Fruit fly (Drosophila melanogaster): ENCODE data around the gene ppk8.

ppk8 gene

dm6 chrX:3557512-3557911, at the start of gene ppk8:
Gene ppk8 (plus strand): TSS chrX:3557812.
- TF ChIP-seq CG33017 (tag; optimal IDR thresholded peaks at IDR 0.05) (no peak), CG14711 (tag; optimal IDR thresholded peaks at IDR 0.05) (no peak), ovo (GFP tag; optimal IDR thresholded peaks at IDR 0.05) (no peak), tj (GFP tag; optimal IDR thresholded peaks at IDR 0.05) (no peak), CG7101 (tag; optimal IDR thresholded peaks at IDR 0.05) (no peak), CG11617 (GFP tag; optimal IDR thresholded peaks at IDR 0.05) (no peak), cic (GFP tag; optimal IDR thresholded peaks at IDR 0.05) (no peak)

- TF ChIP-seq CG14711 (tag; optimal IDR thresholded peaks at IDR 0.05) (no peak), CG5204 (GFP tag; optimal IDR thresholded peaks at IDR 0.05) (no peak), cnc (optimal IDR thresholded peaks at IDR 0.05) (no peak), CG7101 (tag; optimal IDR thresholded peaks at IDR 0.05) (no peak), toe (GFP tag; optimal IDR thresholded peaks at IDR 0.05) (no peak), CG33017 (tag; optimal IDR thresholded peaks at IDR 0.05) (no peak), CG1620 (GFP tag; optimal IDR thresholded peaks at IDR 0.05) (no peak), Crg-1 (GFP tag; optimal IDR thresholded peaks at IDR 0.05) (no peak), bab1 (GFP tag; optimal IDR thresholded peaks at IDR 0.05) (no peak), ovo (GFP tag; optimal IDR thresholded peaks at IDR 0.05) (no peak)
Observed at dm6 chrX:3514016-3514415, 43.6 kb upstream of the ppk8 start, which contains the start of gene CG13021. Gene CG13021 (plus strand): TSS chrX:3514316.

dm6 chrX:3530696-3531095, 26.9 kb upstream of the ppk8 start:
- TF ChIP-seq Crg-1 (GFP tag; optimal IDR thresholded peaks at IDR 0.05), result no peak
- peak; percentile 88 for TF ChIP-seq Mnt (GFP tag; optimal IDR thresholded peaks at IDR 0.05)
- TF ChIP-seq CG1620 (GFP tag; optimal IDR thresholded peaks at IDR 0.05), result no peak
- no peak for TF ChIP-seq Clk (GFP tag; optimal IDR thresholded peaks at IDR 0.05)
- TF ChIP-seq CG7045 (GFP tag; optimal IDR thresholded peaks at IDR 0.05), result no peak

DNA sequence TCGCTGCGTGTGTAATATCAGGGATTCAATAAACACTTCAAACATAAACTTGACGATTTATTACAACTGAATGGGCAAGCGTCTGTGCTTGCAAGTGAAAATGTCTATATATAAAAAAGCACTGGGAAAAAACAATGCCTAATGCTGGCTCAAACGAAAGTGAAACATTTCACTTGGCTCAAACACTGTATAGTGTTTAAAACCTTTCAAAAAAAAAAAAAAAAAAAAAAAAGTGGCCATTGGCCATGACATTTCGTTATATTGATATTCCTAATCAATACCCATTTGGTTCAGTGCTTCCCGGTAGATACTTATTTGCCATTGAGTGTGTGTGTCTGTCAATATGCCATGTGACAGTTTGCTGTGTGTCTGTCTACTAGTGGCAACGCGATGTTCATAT, 18.8 kb upstream of the ppk8 start:
- TF ChIP-seq CG1620 (GFP tag; optimal IDR thresholded peaks at IDR 0.05) (no peak), cic (GFP tag; optimal IDR thresholded peaks at IDR 0.05) (no peak), Crg-1 (GFP tag; optimal IDR thresholded peaks at IDR 0.05) (no peak), Clk (GFP tag; optimal IDR thresholded peaks at IDR 0.05) (no peak), CG7101 (tag; optimal IDR thresholded peaks at IDR 0.05) (no peak), CG11617 (GFP tag; optimal IDR thresholded peaks at IDR 0.05) (no peak), Hr96 (GFP tag; optimal IDR thresholded peaks at IDR 0.05) (no peak), CG14711 (tag; optimal IDR thresholded peaks at IDR 0.05) (no peak), pad (GFP tag; optimal IDR thresholded peaks at IDR 0.05) (no peak), bab1 (GFP tag; optimal IDR thresholded peaks at IDR 0.05) (no peak), CG5204 (GFP tag; optimal IDR thresholded peaks at IDR 0.05) (no peak), ovo (GFP tag; optimal IDR thresholded peaks at IDR 0.05) (no peak)

DNA sequence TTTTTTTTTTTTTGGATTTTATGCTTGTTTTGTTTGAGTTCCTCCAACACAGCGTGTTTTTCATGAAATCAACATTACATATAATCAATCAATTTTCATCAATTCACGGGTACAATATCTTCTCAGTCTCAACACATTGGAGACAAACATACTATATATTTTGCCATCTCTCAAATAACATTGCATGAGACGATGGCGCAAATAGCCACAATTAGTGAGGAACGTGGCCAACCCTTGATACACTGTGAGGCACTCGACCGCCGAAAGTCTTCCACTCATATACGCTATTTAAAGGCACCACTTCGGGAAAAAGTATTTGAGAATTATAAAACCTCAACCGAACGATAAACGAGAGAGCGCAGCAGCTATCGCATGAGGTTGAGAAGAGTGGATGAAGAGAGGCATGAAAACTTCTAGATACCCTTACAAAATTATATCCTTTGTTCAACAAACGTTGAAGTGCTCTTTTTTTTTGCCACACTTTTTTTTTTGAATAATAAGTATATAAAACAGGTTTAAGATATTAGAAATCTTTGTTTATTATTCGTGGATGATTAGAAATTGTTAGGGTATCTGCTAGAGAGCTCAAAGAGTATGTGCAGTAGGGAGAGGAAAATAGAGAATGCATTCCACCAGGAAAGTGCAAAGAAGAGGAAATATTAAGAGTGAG, 11.6 kb upstream of the ppk8 start:
- TF ChIP-seq tj (GFP tag; optimal IDR thresholded peaks at IDR 0.05), result peak; percentile 21
- TF ChIP-seq bab1 (GFP tag; optimal IDR thresholded peaks at IDR 0.05), result peak; percentile 89
- TF ChIP-seq Crg-1 (GFP tag; optimal IDR thresholded peaks at IDR 0.05), result peak; percentile 12
- peak; percentile 13 for TF ChIP-seq CG11617 (GFP tag; optimal IDR thresholded peaks at IDR 0.05)
- peak; percentile 43 for TF ChIP-seq pad (GFP tag; optimal IDR thresholded peaks at IDR 0.05)
- TF ChIP-seq cic (GFP tag; optimal IDR thresholded peaks at IDR 0.05), result no peak
- no peak for TF ChIP-seq ovo (GFP tag; optimal IDR thresholded peaks at IDR 0.05)
- TF ChIP-seq CG5204 (GFP tag; optimal IDR thresholded peaks at IDR 0.05), result no peak
- TF ChIP-seq toe (GFP tag; optimal IDR thresholded peaks at IDR 0.05), result peak; percentile 14
- no peak for TF ChIP-seq Clk (GFP tag; optimal IDR thresholded peaks at IDR 0.05)
- TF ChIP-seq CG14711 (tag; optimal IDR thresholded peaks at IDR 0.05), result peak; percentile 88
- TF ChIP-seq Hr96 (GFP tag; optimal IDR thresholded peaks at IDR 0.05), result peak; percentile 27
- peak; percentile 50 for TF ChIP-seq CG7045 (GFP tag; optimal IDR thresholded peaks at IDR 0.05)
- peak; percentile 43 for TF ChIP-seq kay (GFP tag; ENCODE audit: borderline replicate concordance)
- TF ChIP-seq CG7101 (tag; optimal IDR thresholded peaks at IDR 0.05), result peak; percentile 84
- peak; percentile 44 for TF ChIP-seq CG12768 (GFP tag; optimal IDR thresholded peaks at IDR 0.05)
- no peak for TF ChIP-seq cnc (optimal IDR thresholded peaks at IDR 0.05)
- no peak for TF ChIP-seq CG1620 (GFP tag; optimal IDR thresholded peaks at IDR 0.05)
- no peak for TF ChIP-seq Mnt (GFP tag; optimal IDR thresholded peaks at IDR 0.05)
- peak; percentile 78 for TF ChIP-seq CG33017 (tag; optimal IDR thresholded peaks at IDR 0.05)

dm6 chrX:3548568-3548967, 9.0 kb upstream of the ppk8 start:
- TF ChIP-seq cic (GFP tag; optimal IDR thresholded peaks at IDR 0.05), result no peak
- TF ChIP-seq pad (GFP tag; optimal IDR thresholded peaks at IDR 0.05), result no peak
- no peak for TF ChIP-seq Clk (GFP tag; optimal IDR thresholded peaks at IDR 0.05)
- no peak for TF ChIP-seq tj (GFP tag; optimal IDR thresholded peaks at IDR 0.05)
- TF ChIP-seq kay (GFP tag; ENCODE audit: borderline replicate concordance), result no peak
- no peak for TF ChIP-seq toe (GFP tag; optimal IDR thresholded peaks at IDR 0.05)
- TF ChIP-seq CG11617 (GFP tag; optimal IDR thresholded peaks at IDR 0.05), result no peak
- no peak for TF ChIP-seq CG12768 (GFP tag; optimal IDR thresholded peaks at IDR 0.05)
- TF ChIP-seq cnc (optimal IDR thresholded peaks at IDR 0.05), result no peak
- no peak for TF ChIP-seq Mnt (GFP tag; optimal IDR thresholded peaks at IDR 0.05)
- TF ChIP-seq CG1620 (GFP tag; optimal IDR thresholded peaks at IDR 0.05), result no peak
- no peak for TF ChIP-seq bab1 (GFP tag; optimal IDR thresholded peaks at IDR 0.05)
- no peak for TF ChIP-seq CG7101 (tag; optimal IDR thresholded peaks at IDR 0.05)
- no peak for TF ChIP-seq Crg-1 (GFP tag; optimal IDR thresholded peaks at IDR 0.05)
- TF ChIP-seq CG5204 (GFP tag; optimal IDR thresholded peaks at IDR 0.05), result no peak
- TF ChIP-seq ovo (GFP tag; optimal IDR thresholded peaks at IDR 0.05), result no peak
- no peak for TF ChIP-seq CG14711 (tag; optimal IDR thresholded peaks at IDR 0.05)
- TF ChIP-seq CG7045 (GFP tag; optimal IDR thresholded peaks at IDR 0.05), result no peak
- TF ChIP-seq Hr96 (GFP tag; optimal IDR thresholded peaks at IDR 0.05), result no peak
- no peak for TF ChIP-seq CG33017 (tag; optimal IDR thresholded peaks at IDR 0.05)

Data from whole organism, adult.